Fruit fly (Drosophila melanogaster): ENCODE data around the gene CG1316.

CG1316 gene

DNA sequence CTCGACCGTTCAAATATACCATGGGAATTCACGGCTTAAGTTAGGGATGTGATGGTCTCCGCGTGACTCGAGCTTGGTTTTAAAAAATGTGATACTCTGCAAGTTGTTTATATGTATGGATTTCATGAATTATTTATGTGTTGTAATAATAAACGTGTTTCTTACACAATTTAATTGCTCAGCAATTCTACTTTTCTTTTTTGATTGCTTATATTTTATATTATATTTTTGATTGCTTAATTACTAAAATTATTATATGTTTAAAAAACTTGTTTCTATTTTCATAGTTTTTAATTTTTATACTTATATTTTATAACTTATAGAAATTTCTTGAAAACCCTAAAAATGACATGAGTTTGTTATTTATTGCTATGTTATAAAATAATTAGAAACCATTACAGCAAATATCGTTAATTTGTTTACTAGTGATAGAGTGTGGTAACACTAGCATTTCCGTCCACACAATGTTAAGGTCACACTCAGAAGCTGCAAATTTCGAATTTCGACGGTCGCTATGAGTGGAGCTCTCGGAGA lies 29.3 kb upstream of the CG1316 start, which contains the start of the genes ago and CG1265 (continued):
- TF ChIP-seq CG12155 (GFP tag; optimal IDR thresholded peaks at IDR 0.05) = peak; percentile 21
- TF ChIP-seq CG13775 (GFP tag; optimal IDR thresholded peaks at IDR 0.05) = peak; percentile 60
- peak; percentile 40 for TF ChIP-seq CG13296 (GFP tag; optimal IDR thresholded peaks at IDR 0.05)
- peak; percentile 36 for TF ChIP-seq trem (tag; optimal IDR thresholded peaks at IDR 0.05)
- TF ChIP-seq CG3281 (GFP tag; optimal IDR thresholded peaks at IDR 0.05) = peak; percentile 40
- peak; percentile 55 for TF ChIP-seq Dp (GFP tag; optimal IDR thresholded peaks at IDR 0.05)
- no peak for TF ChIP-seq oc (tag; optimal IDR thresholded peaks at IDR 0.05)
- TF ChIP-seq CG9215 (GFP tag; IDR thresholded peaks at IDR 0.05) = peak; percentile 46
- TF ChIP-seq Scr (GFP tag; IDR thresholded peaks at IDR 0.05; ENCODE audit: partially characterized antibody) = peak; percentile 54
- no peak for TF ChIP-seq tna (GFP tag; IDR thresholded peaks at IDR 0.05; ENCODE audit: partially characterized antibody)
- peak; percentile 34 for TF ChIP-seq Sox102F (GFP tag; optimal IDR thresholded peaks at IDR 0.05)
- TF ChIP-seq Rfx (GFP tag; IDR thresholded peaks at IDR 0.05) = peak; percentile 68
- no peak for TF ChIP-seq CG6654 (GFP tag; optimal IDR thresholded peaks at IDR 0.05)
- no peak for TF ChIP-seq Optix (GFP tag; IDR thresholded peaks at IDR 0.05)
- TF ChIP-seq GATAe (GFP tag; conservative IDR thresholded peaks at IDR 0.05) = no peak
- TF ChIP-seq az2 (GFP tag; optimal IDR thresholded peaks at IDR 0.05) = peak; percentile 3
- peak; percentile 43 for TF ChIP-seq Ptx1 (GFP tag; IDR thresholded peaks at IDR 0.05)
- TF ChIP-seq CG6791 (GFP tag; IDR thresholded peaks at IDR 0.05; ENCODE audit: partially characterized antibody) = peak; percentile 60
- no peak for TF ChIP-seq CG12236 (GFP tag; optimal IDR thresholded peaks at IDR 0.05)
- no peak for TF ChIP-seq CG15073 (GFP tag; optimal IDR thresholded peaks at IDR 0.05)
- TF ChIP-seq zen2 (GFP tag; IDR thresholded peaks at IDR 0.05; ENCODE audit: partially characterized antibody) = no peak
- TF ChIP-seq Nf-YB (GFP tag; optimal IDR thresholded peaks at IDR 0.05) = peak; percentile 5
- peak; percentile 15; the same call in 1 of the 3 replicates for TF ChIP-seq tgo (GFP tag; IDR thresholded peaks at IDR 0.05)
- peak; percentile 78 for TF ChIP-seq CG11456 (GFP tag; IDR thresholded peaks at IDR 0.05)
- TF ChIP-seq CG18764 (GFP tag; optimal IDR thresholded peaks at IDR 0.05) = no peak
- TF ChIP-seq gfzf (GFP tag; optimal IDR thresholded peaks at IDR 0.05) = peak; percentile 73
- TF ChIP-seq Hr3 (GFP tag; optimal IDR thresholded peaks at IDR 0.05) = peak; percentile 47
- TF ChIP-seq Stat92E (GFP tag; optimal IDR thresholded peaks at IDR 0.05) = no peak
- peak; percentile 10 for TF ChIP-seq CG9609 (GFP tag; optimal IDR thresholded peaks at IDR 0.05)
- peak; percentile 26 for TF ChIP-seq HLH54F (GFP tag; optimal IDR thresholded peaks at IDR 0.05)
- no peak for TF ChIP-seq h (optimal IDR thresholded peaks at IDR 0.05)
- peak; percentile 23 for TF ChIP-seq CG7556 (GFP tag; optimal IDR thresholded peaks at IDR 0.05)
- peak in 1 of 2 experiments; percentile 23 for TF ChIP-seq dpn (GFP tag; optimal IDR thresholded peaks at IDR 0.05)
- TF ChIP-seq Nf-YC (tag; optimal IDR thresholded peaks at IDR 0.05) = peak; percentile 62
- no peak for TF ChIP-seq gt (GFP tag; IDR thresholded peaks at IDR 0.05)
- TF ChIP-seq BEAF-32 (GFP tag; optimal IDR thresholded peaks at IDR 0.05) = peak; percentile 67
- no peak for TF ChIP-seq nerfin-2 (GFP tag; IDR thresholded peaks at IDR 0.05; ENCODE audit: partially characterized antibody)
- peak; percentile 47 for TF ChIP-seq CG14014 (GFP tag; IDR thresholded peaks at IDR 0.05)
- TF ChIP-seq CG2116 (GFP tag; optimal IDR thresholded peaks at IDR 0.05) = peak; percentile 6
- peak; percentile 45 for TF ChIP-seq CG33557 (GFP tag; optimal IDR thresholded peaks at IDR 0.05)
- peak; percentile 61 for TF ChIP-seq CG9817 (tag; optimal IDR thresholded peaks at IDR 0.05)
- peak; percentile 33 for TF ChIP-seq mirr (GFP tag; optimal IDR thresholded peaks at IDR 0.05)
- TF ChIP-seq CG7839 (tag; optimal IDR thresholded peaks at IDR 0.05) = peak; percentile 31
- TF ChIP-seq Chrac-16 (GFP tag; optimal IDR thresholded peaks at IDR 0.05) = peak; percentile 32
- TF ChIP-seq CG4424 (GFP tag; optimal IDR thresholded peaks at IDR 0.05) = no peak
- TF ChIP-seq CG14710 (tag; optimal IDR thresholded peaks at IDR 0.05) = peak; percentile 99
- TF ChIP-seq CG7372 (GFP tag; IDR thresholded peaks at IDR 0.05) = peak; percentile 46
- peak; percentile 69 for TF ChIP-seq CG31441 (GFP tag; IDR thresholded peaks at IDR 0.05)
- TF ChIP-seq Usf (GFP tag; optimal IDR thresholded peaks at IDR 0.05) = peak; percentile 37
- TF ChIP-seq D19A (tag; optimal IDR thresholded peaks at IDR 0.05) = peak; percentile 62
